Fruit fly (Drosophila melanogaster) whole organism, wandering third instar larva: Measurements from ENCODE around the gene MtnE.

Experiments used
- Hr78 ChIP-seq: fragments of >200 bp; optimal IDR thresholded peaks from 2 replicates; lab custom pipeline; 2017; ENCODE audit warnings: missing biosample characterization, missing genetic modification characterization
- Myc ChIP-seq: fragments of >200 bp; optimal IDR thresholded peaks from 2 replicates; lab custom pipeline; 2017
- Sp1 ChIP-seq: fragments of 200-800 bp; sonication (Bioruptor generic); optimal IDR thresholded peaks from 3 replicates; lab custom pipeline; 2019; ENCODE audit warnings: missing biosample characterization, mild to moderate bottlenecking, missing genetic modification characterization, moderate library complexity
- br ChIP-seq: fragments of 200-800 bp; sonication (Bioruptor generic); optimal IDR thresholded peaks from 2 replicates; lab custom pipeline; 2016; ENCODE audit warnings: missing biosample characterization, missing genetic modification characterization
- h ChIP-seq: fragments of 200-800 bp; sonication (Bioruptor generic); optimal IDR thresholded peaks from 3 replicates; lab custom pipeline; 2016; ENCODE audit warnings: missing biosample characterization, mild to moderate bottlenecking, missing genetic modification characterization
- tai ChIP-seq: sonication (Bioruptor generic); optimal IDR thresholded peaks from 2 replicates; lab custom pipeline; 2016; ENCODE audit warnings: missing biosample characterization, missing genetic modification characterization

DNA sequence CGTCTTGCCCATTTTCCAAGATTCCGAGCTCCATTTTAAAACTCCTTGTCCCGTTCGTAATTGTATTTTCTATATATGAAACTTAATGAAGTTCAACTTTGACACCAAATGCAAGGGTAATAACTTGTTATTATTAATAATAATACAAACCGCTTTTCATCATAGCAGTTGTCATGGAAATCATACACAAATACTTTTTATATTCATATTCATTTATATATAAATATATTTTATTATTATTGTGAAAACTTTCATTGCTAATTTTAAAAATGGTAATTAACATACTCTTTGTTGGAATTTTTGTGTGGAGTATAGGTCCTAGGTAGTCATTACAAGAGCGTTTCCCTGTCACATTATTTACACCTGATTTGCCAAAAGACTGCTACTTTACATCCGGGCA, 32.6 kb downstream of the MtnE start, which contains the start of gene CG46441:
- TF ChIP-seq tai (GFP tag; lab: Kevin White, UChicago): no peak
- TF ChIP-seq br (GFP tag; lab: Kevin White, UChicago): no peak
- TF ChIP-seq h (GFP tag; lab: Kevin White, UChicago): no peak
- TF ChIP-seq Myc (lab: Kevin White, UChicago): no peak
- TF ChIP-seq Sp1 (GFP tag; lab: Kevin White, UChicago): no peak
- no peak for TF ChIP-seq Hr78 (GFP tag; lab: Kevin White, UChicago)
